Worm (Caenorhabditis elegans) whole organism, young adult: ENCODE data around the gene rha-2.

ENCODE experiments used
- C17E4.6 ChIP-seq: fragments of 200-800 bp; sonication (Bioruptor generic); IDR thresholded peaks from 2 replicates; pipeline ENCODE4 v1.3.6; 2022; ENCODE audit warnings: missing genetic modification reagents, missing genetic modification characterization, missing compliant biosample characterization
- F23B12.7 ChIP-seq: sonication (generic microtip); optimal IDR thresholded peaks from 2 replicates; lab custom pipeline; 2017; ENCODE audit warnings: missing genetic modification characterization, mild to moderate bottlenecking, missing compliant biosample characterization, antibody characterized with exemption, moderate library complexity; ENCODE audit not compliant: insufficient read depth
- ama-1 ChIP-seq, 3 experiments: fragments of 150-350 bp in 1 of 3; sonication (generic microtip) in 2 of 3; optimal IDR thresholded peaks; 2 replicates each; lab custom pipeline; 2014 to 2018; ENCODE audit warnings: missing biosample characterization in 2 of 3, missing genetic modification characterization in 2 of 3, missing genetic modification reagents in 2 of 3
- gei-17 ChIP-seq: fragments of 200-800 bp; sonication (Bioruptor generic); optimal IDR thresholded peaks from 2 replicates; lab custom pipeline; 2018; ENCODE audit warnings: mild to moderate bottlenecking, missing genetic modification characterization, missing compliant biosample characterization
- madf-6 ChIP-seq: fragments of 200-800 bp; sonication (Bioruptor generic); IDR thresholded peaks from 2 replicates; pipeline ENCODE4 v1.3.6; 2022; ENCODE audit warnings: missing genetic modification reagents, missing genetic modification characterization, missing compliant biosample characterization
- madf-8 ChIP-seq: fragments of 200-800 bp; sonication (Bioruptor generic); conservative IDR thresholded peaks from 2 replicates; pipeline ENCODE4 v1.3.6; 2022; ENCODE audit warnings: missing genetic modification reagents, missing genetic modification characterization, missing compliant biosample characterization
- pha-4 ChIP-seq: fragments of 150-350 bp; sonication (generic microtip); optimal IDR thresholded peaks from 2 replicates; lab custom pipeline; 2014; ENCODE audit warnings: missing biosample characterization, missing genetic modification reagents, missing genetic modification characterization
- zfh-2 ChIP-seq: fragments of 200-800 bp; sonication (Bioruptor generic); conservative IDR thresholded peaks from 2 replicates; pipeline ENCODE4 v1.3.6; 2022; ENCODE audit warnings: missing genetic modification reagents, missing genetic modification characterization, missing compliant biosample characterization
- ztf-26 ChIP-seq: sonication (generic microtip); optimal IDR thresholded peaks from 2 replicates; lab custom pipeline; 2017; ENCODE audit warnings: missing genetic modification characterization, missing compliant biosample characterization
- ztf-3 ChIP-seq: fragments of 200-800 bp; sonication (Bioruptor generic); optimal IDR thresholded peaks from 2 replicates; lab custom pipeline; 2018; ENCODE audit warnings: mild to moderate bottlenecking, missing genetic modification characterization, missing compliant biosample characterization

- TF ChIP-seq ztf-26 (tag; lab: Kevin White, UChicago) (no peak), madf-8 (GFP tag; lab: Robert Waterston, UW) (no peak), pha-4 (tag; lab: Kevin White, UChicago) (no peak), gei-17 (GFP tag; lab: Kevin White, UChicago) (no peak), zfh-2 (GFP tag; lab: Robert Waterston, UW) (no peak), madf-6 (GFP tag; lab: Robert Waterston, UW) (no peak), F23B12.7 (no peak), ztf-3 (no peak), ama-1 (optimal IDR thresholded peaks at IDR 0.05; lab: Kevin White, UChicago) (no peak), ama-1 (GFP tag; optimal IDR thresholded peaks at IDR 0.05; lab: Kevin White, UChicago) (no peak), C17E4.6 (no peak)
Measured at ce11 chrIII:8575359-8576101, 38.8 kb downstream of the rha-2 start.
